Worm (Caenorhabditis elegans) whole organism, L2 larva: Measurements from ENCODE around the gene H29C22.1.

Source experiments
- F13H6.1 ChIP-seq: sonication (generic microtip); optimal IDR thresholded peaks from 2 replicates; lab custom pipeline; 2016; ENCODE audit warnings: missing genetic modification characterization, missing compliant biosample characterization
- R02D3.7 ChIP-seq: fragments of 150-350 bp; optimal IDR thresholded peaks from 2 replicates; lab custom pipeline; 2014; ENCODE audit warnings: missing biosample characterization, missing genetic modification characterization
- Y55F3AM.14 ChIP-seq: fragments of 200-800 bp; sonication (Bioruptor generic); optimal IDR thresholded peaks from 2 replicates; lab custom pipeline; 2018; ENCODE audit warnings: mild to moderate bottlenecking, missing genetic modification characterization, missing compliant biosample characterization
- ZK546.5 ChIP-seq: sonication (generic microtip); optimal IDR thresholded peaks from 2 replicates; lab custom pipeline; 2017; ENCODE audit warnings: missing biosample characterization, missing genetic modification characterization
- aly-2 ChIP-seq: fragments of 150-350 bp; optimal IDR thresholded peaks from 2 replicates; lab custom pipeline; 2014; ENCODE audit warnings: missing biosample characterization, missing genetic modification characterization
- ama-1 ChIP-seq: fragments of 150-350 bp; optimal IDR thresholded peaks from 2 replicates; lab custom pipeline; 2018; ENCODE audit warnings: inconsistent platforms
- blmp-1 ChIP-seq: sonication (generic microtip); optimal IDR thresholded peaks from 2 replicates; lab custom pipeline; 2017; ENCODE audit warnings: missing genetic modification characterization, mild to moderate bottlenecking, missing compliant biosample characterization, antibody characterized with exemption, moderate library complexity; ENCODE audit not compliant: insufficient read depth
- ceh-82 ChIP-seq: fragments of 150-350 bp; optimal IDR thresholded peaks from 2 replicates; lab custom pipeline; 2014; ENCODE audit warnings: missing biosample characterization, missing genetic modification characterization
- crh-2 ChIP-seq: sonication (generic microtip); optimal IDR thresholded peaks from 2 replicates; lab custom pipeline; 2017; ENCODE audit warnings: missing biosample characterization, missing genetic modification characterization
- dmd-4 ChIP-seq: sonication (generic microtip); optimal IDR thresholded peaks from 2 replicates; lab custom pipeline; 2017; ENCODE audit warnings: missing biosample characterization, missing genetic modification characterization
- elt-1 ChIP-seq: fragments of 150-350 bp; optimal IDR thresholded peaks from 2 replicates; lab custom pipeline; 2014; ENCODE audit warnings: missing biosample characterization, missing genetic modification characterization
- elt-3 ChIP-seq: sonication (generic microtip); optimal IDR thresholded peaks from 2 replicates; lab custom pipeline; 2017; ENCODE audit warnings: missing biosample characterization, missing genetic modification characterization
- fos-1 ChIP-seq: fragments of 150-350 bp; optimal IDR thresholded peaks from 2 replicates; lab custom pipeline; 2014; ENCODE audit warnings: missing biosample characterization, missing genetic modification characterization
- gmeb-1 ChIP-seq: fragments of 150-350 bp; optimal IDR thresholded peaks from 2 replicates; lab custom pipeline; 2014; ENCODE audit warnings: missing biosample characterization, missing genetic modification characterization
- lin-13 ChIP-seq: fragments of 150-350 bp; optimal IDR thresholded peaks from 2 replicates; lab custom pipeline; 2014; ENCODE audit warnings: missing biosample characterization, missing genetic modification reagents, missing genetic modification characterization
- lin-39 ChIP-seq: fragments of 150-350 bp; optimal IDR thresholded peaks from 2 replicates; lab custom pipeline; 2014; ENCODE audit warnings: missing biosample characterization, missing genetic modification reagents, missing genetic modification characterization
- lsy-2 ChIP-seq, 2 experiments: fragments of 150-350 bp in 1 of 2; sonication (generic microtip) in 1 of 2; optimal IDR thresholded peaks; 2 replicates each; lab custom pipeline; 2014 to 2017; ENCODE audit warnings: missing biosample characterization in 2 of 2, missing genetic modification characterization in 2 of 2
- mab-5 ChIP-seq: fragments of 150-350 bp; optimal IDR thresholded peaks from 2 replicates; lab custom pipeline; 2014; ENCODE audit warnings: missing biosample characterization, missing genetic modification characterization
- mdl-1 ChIP-seq, 2 experiments: fragments of 150-350 bp in 1 of 2; sonication (generic microtip) in 1 of 2; optimal IDR thresholded peaks; 2 replicates each; lab custom pipeline; 2017; ENCODE audit warnings: missing biosample characterization in 2 of 2, missing genetic modification characterization in 2 of 2
- nhr-10 ChIP-seq: sonication (generic microtip); optimal IDR thresholded peaks from 2 replicates; lab custom pipeline; 2017; ENCODE audit warnings: missing biosample characterization, missing genetic modification characterization
- nhr-11 ChIP-seq: fragments of 150-350 bp; optimal IDR thresholded peaks from 2 replicates; lab custom pipeline; 2014; ENCODE audit warnings: missing biosample characterization, missing genetic modification characterization
- nhr-129 ChIP-seq: fragments of 150-350 bp; optimal IDR thresholded peaks from 2 replicates; lab custom pipeline; 2014; ENCODE audit warnings: missing biosample characterization, missing genetic modification characterization
- nhr-23 ChIP-seq: fragments of 150-350 bp; optimal IDR thresholded peaks from 2 replicates; lab custom pipeline; 2014; ENCODE audit warnings: missing biosample characterization, missing genetic modification reagents, missing genetic modification characterization
- nhr-25 ChIP-seq: fragments of 150-350 bp; sonication (generic microtip); optimal IDR thresholded peaks from 3 replicates; lab custom pipeline; 2014; ENCODE audit warnings: missing biosample characterization, missing genetic modification characterization
- nhr-77 ChIP-seq: fragments of 150-350 bp; optimal IDR thresholded peaks from 2 replicates; lab custom pipeline; 2014; ENCODE audit warnings: missing biosample characterization, missing genetic modification characterization
- peb-1 ChIP-seq: fragments of 150-350 bp; optimal IDR thresholded peaks from 2 replicates; lab custom pipeline; 2014; ENCODE audit warnings: missing biosample characterization, missing genetic modification characterization
- sem-4 ChIP-seq: fragments of 150-350 bp; optimal IDR thresholded peaks from 2 replicates; lab custom pipeline; 2014; ENCODE audit warnings: missing biosample characterization, missing genetic modification reagents, missing genetic modification characterization
- sma-3 ChIP-seq: sonication (generic microtip); optimal IDR thresholded peaks from 2 replicates; lab custom pipeline; 2016; ENCODE audit warnings: missing genetic modification reagents, missing genetic modification characterization, missing compliant biosample characterization
- sma-9 ChIP-seq, 2 experiments: fragments of 150-350 bp in 1 of 2; sonication (generic microtip) in 1 of 2; optimal IDR thresholded peaks; 2 replicates each; lab custom pipeline; 2014 to 2016; ENCODE audit warnings: missing genetic modification characterization in 2 of 2, mild to moderate bottlenecking in 1 of 2, missing biosample characterization in 1 of 2, missing compliant biosample characterization in 1 of 2, missing genetic modification reagents in 1 of 2, moderate library complexity in 1 of 2
- snpc-4 ChIP-seq: fragments of 150-350 bp; optimal IDR thresholded peaks from 2 replicates; lab custom pipeline; 2014; ENCODE audit warnings: missing biosample characterization, missing genetic modification characterization
- unc-55 ChIP-seq: fragments of 150-350 bp; sonication (generic microtip); optimal IDR thresholded peaks from 3 replicates; lab custom pipeline; 2014; ENCODE audit warnings: missing biosample characterization, missing genetic modification reagents, missing genetic modification characterization
- zag-1 ChIP-seq: fragments of 150-350 bp; optimal IDR thresholded peaks from 2 replicates; lab custom pipeline; 2014; ENCODE audit warnings: missing biosample characterization, missing genetic modification characterization
- ztf-1 ChIP-seq: fragments of 200-800 bp; sonication (Bioruptor generic); conservative IDR thresholded peaks from 2 replicates; pipeline ENCODE4 v1.3.6; 2022; ENCODE audit warnings: missing genetic modification characterization, missing compliant biosample characterization
- ztf-11 ChIP-seq: sonication (generic microtip); optimal IDR thresholded peaks from 2 replicates; lab custom pipeline; 2017; ENCODE audit warnings: missing biosample characterization, missing genetic modification characterization
- ztf-4 ChIP-seq: fragments of 150-350 bp; optimal IDR thresholded peaks from 2 replicates; lab custom pipeline; 2014; ENCODE audit warnings: missing biosample characterization, missing genetic modification characterization

The H29C22.1 gene

DNA sequence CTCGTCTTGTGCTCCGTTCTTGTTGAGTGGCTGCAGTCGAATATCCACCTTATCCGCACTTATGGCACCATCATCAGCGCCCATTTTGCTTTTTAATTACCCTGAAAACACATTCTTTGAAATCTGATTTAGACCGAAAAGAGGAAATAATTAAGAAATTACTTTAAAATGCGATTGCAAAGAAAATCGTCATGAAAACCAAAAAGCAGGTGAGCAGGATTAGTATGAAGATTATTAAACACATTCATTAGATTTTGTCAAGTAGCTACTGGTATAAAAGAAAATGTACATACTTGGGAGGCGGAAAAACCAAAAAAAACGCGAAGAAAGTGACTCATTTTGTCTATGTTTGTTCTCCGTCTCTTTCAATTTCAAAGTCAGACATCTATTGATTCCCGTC is 40.4 kb downstream of the H29C22.1 start, which contains the start of gene B0416.5:
Gene B0416.5, minus strand, starts transcription at position 101 of the 400 bp plus-strand sequence.
- no peak for TF ChIP-seq ZK546.5 (tag; lab: Kevin White, UChicago)
- TF ChIP-seq lsy-2 (tag; optimal IDR thresholded peaks at IDR 0.05; lab: Kevin White, UChicago), result no peak
- TF ChIP-seq nhr-77 (tag; lab: Kevin White, UChicago), result no peak
- peak; percentile 9 for TF ChIP-seq unc-55 (GFP tag; lab: Kevin White, UChicago)

DNA sequence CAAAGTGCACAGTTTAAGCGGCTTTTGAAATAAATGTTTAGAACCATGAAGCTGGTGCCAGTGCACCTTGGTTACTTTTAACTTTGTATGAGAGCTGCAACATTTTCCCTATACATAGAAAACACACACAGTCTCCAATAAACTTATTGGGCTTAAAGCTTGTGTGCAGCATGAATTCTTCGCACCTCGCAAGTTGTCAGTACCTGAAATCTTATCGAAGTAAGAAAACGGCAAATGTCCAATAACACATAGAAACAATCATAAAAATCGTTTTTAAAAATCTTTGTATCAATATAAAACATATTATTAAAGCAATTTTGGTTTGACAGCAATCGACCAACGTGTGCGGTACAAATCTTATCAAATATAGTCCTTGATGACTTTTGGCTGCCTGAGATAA is 42.8 kb downstream of the H29C22.1 start:
- TF ChIP-seq elt-1, result no peak
- no peak for TF ChIP-seq sem-4
- no peak for TF ChIP-seq lin-39 (tag; lab: Kevin White, UChicago)

DNA sequence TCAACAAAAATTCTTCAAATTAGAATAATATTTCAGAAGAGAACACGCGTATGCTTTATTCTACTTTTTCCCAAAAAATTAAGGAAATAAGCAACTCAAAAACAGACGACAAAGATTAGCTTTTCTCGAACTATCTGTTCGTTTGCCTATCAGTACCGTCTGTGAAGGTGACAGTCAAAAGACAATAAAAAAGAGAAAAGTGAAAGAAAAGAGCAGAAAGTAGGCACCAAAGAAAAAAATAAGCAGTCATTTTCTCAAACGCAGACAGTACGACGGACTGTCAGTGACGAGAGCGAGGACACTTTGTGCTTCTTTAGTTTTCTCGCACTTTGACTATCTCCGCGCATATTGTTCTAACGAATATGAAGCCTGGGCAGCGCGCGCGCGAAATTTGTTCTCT is 44.6 kb downstream of the H29C22.1 start:
- TF ChIP-seq ztf-4 (tag; lab: Kevin White, UChicago) (no peak), fos-1 (tag; lab: Kevin White, UChicago) (peak; percentile 52), ZK546.5 (tag; lab: Kevin White, UChicago) (no peak), R02D3.7 (no peak)

DNA sequence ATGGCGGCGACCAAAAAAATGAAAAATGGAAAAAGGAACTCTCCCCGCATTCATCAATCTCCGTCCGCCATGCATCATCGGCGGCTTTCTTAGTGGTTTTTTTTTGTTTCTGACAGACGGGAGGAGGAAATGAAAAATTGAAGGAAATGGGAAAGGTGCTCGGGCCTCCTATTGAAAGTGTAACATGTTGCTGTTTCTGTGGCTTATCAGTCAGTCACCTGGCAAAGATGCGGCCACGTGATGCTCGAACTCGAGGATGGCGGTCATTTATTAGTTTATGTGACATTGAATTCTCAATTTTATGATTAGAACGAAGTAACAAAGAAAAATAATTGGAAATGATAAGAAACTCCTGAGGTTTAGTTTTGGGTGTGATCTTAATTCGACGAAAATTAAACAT is 46.5 kb downstream of the H29C22.1 start:
- peak; percentile 55 for TF ChIP-seq crh-2 (tag; lab: Kevin White, UChicago)
- TF ChIP-seq lsy-2 (tag; optimal IDR thresholded peaks at IDR 0.05; lab: Kevin White, UChicago), result peak in 1 of 2 experiments; percentile 41
- peak; percentile 24 for TF ChIP-seq Y55F3AM.14 (GFP tag; lab: Kevin White, UChicago)
- no peak for TF ChIP-seq ceh-82 (tag; lab: Kevin White, UChicago)
- no peak for TF ChIP-seq ama-1 (lab: Kevin White, UChicago)
- TF ChIP-seq ztf-1 (GFP tag; lab: Robert Waterston, UW), result no peak
- no peak for TF ChIP-seq peb-1 (tag; lab: Kevin White, UChicago)
- TF ChIP-seq sma-3 (GFP tag; lab: Kevin White, UChicago), result peak; percentile 12
- peak; percentile 29 for TF ChIP-seq nhr-129
- TF ChIP-seq fos-1 (tag; lab: Kevin White, UChicago), result peak; percentile 77
- no peak for TF ChIP-seq nhr-23
- TF ChIP-seq gmeb-1 (tag; lab: Kevin White, UChicago), result peak; percentile 30
- no peak for TF ChIP-seq nhr-11 (tag; lab: Kevin White, UChicago)
- TF ChIP-seq sma-9 (GFP tag; optimal IDR thresholded peaks at IDR 0.05; lab: Kevin White, UChicago), result peak; percentile 89
- TF ChIP-seq sma-9 (tag; optimal IDR thresholded peaks at IDR 0.05; lab: Kevin White, UChicago), result no peak
- TF ChIP-seq mdl-1 (tag; optimal IDR thresholded peaks at IDR 0.05; lab: Kevin White, UChicago), result peak in 1 of 2 experiments; percentile 46
- TF ChIP-seq F13H6.1 (tag; lab: Kevin White, UChicago), result peak; percentile 76

DNA sequence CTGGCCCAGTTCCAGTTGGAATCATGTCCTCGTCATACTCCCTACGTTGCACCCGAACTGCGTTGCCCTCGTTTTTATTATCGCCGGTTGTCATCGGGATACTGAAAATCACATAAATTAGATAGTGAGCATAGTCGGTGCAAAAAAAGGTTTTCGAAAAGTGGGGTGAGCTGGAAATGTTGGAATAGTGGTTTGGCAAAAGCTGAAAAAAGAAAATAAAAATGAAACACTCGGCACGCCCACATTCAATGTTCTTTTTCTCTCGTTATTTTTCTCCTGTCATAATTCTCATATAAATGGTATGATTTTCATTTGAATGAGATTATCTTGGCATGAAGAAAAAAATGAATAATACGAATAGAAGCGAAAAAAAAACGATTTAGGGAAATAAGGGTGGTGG is 46.9 kb downstream of the H29C22.1 start, which contains the start of gene F18G5.6:
Gene F18G5.6, minus strand, starts transcription at position 101 of the 400 bp plus-strand sequence.
- TF ChIP-seq R02D3.7 (no peak), dmd-4 (no peak), elt-1 (no peak), Y55F3AM.14 (GFP tag; lab: Kevin White, UChicago) (no peak), mab-5 (tag; lab: Kevin White, UChicago) (no peak), nhr-23 (no peak), elt-3 (tag; lab: Kevin White, UChicago) (no peak), snpc-4 (tag; lab: Kevin White, UChicago) (no peak), aly-2 (tag; lab: Kevin White, UChicago) (no peak)

DNA sequence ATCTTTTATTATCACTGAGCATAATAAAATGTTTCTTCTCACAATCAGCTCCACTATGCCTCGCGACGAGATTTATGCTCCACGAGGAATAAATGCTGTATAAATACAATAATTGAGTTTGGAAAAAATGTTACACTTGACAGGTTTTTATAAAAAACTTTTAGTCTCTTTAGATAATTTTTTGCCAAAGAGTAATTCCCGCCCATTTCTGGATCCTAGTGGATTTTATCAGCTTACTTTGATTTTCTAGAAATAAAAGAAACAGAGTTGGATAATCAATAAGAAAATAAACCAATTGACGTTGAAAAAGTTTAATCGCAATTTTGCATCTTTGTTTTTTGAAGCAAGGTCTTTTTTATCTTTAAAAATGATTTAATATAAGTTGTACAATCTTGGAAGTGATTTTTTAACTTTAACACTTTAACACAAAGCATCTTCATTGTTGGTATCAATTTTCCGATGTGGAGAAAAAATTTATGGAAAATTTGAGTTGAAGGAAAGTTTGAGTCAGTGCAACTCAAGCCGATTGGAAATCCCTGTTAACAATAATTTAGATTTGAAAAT is 49.4 kb downstream of the H29C22.1 start:
- TF ChIP-seq fos-1 (tag; lab: Kevin White, UChicago) (no peak), elt-1 (no peak), lin-13 (GFP tag; lab: Kevin White, UChicago) (no peak), F13H6.1 (tag; lab: Kevin White, UChicago) (no peak), zag-1 (no peak), nhr-10 (tag; lab: Kevin White, UChicago) (no peak), sma-9 (GFP tag; optimal IDR thresholded peaks at IDR 0.05; lab: Kevin White, UChicago) (no peak), sma-9 (tag; optimal IDR thresholded peaks at IDR 0.05; lab: Kevin White, UChicago) (no peak), ztf-11 (tag; lab: Kevin White, UChicago) (no peak), blmp-1 (tag; lab: Kevin White, UChicago) (no peak), nhr-25 (tag; lab: Kevin White, UChicago) (no peak), Y55F3AM.14 (GFP tag; lab: Kevin White, UChicago) (no peak), dmd-4 (no peak), mdl-1 (tag; optimal IDR thresholded peaks at IDR 0.05; lab: Kevin White, UChicago) (no peak), snpc-4 (tag; lab: Kevin White, UChicago) (no peak)
